Worm (Caenorhabditis elegans) whole organism, early embryonic: ENCODE measurements around the gene fubl-1.

ENCODE experiments used
- B0310.2 ChIP-seq: sonication (generic microtip); optimal IDR thresholded peaks from 2 replicates; lab custom pipeline; 2016; ENCODE audit warnings: mild to moderate bottlenecking, missing genetic modification characterization, missing compliant biosample characterization
- F13C5.2 ChIP-seq: sonication (generic microtip); optimal IDR thresholded peaks from 2 replicates; lab custom pipeline; 2017; ENCODE audit warnings: mild to moderate bottlenecking, missing genetic modification characterization, inconsistent platforms, missing compliant biosample characterization
- ama-1 ChIP-seq: fragments of 150-350 bp; optimal IDR thresholded peaks from 2 replicates; lab custom pipeline; 2014
- ceh-36 ChIP-seq: sonication (generic microtip); optimal IDR thresholded peaks from 2 replicates; lab custom pipeline; 2016; ENCODE audit warnings: missing genetic modification characterization, inconsistent platforms, missing compliant biosample characterization
- ets-7 ChIP-seq: sonication (generic microtip); optimal IDR thresholded peaks from 2 replicates; lab custom pipeline; 2016; ENCODE audit warnings: missing genotype, missing genetic modification characterization, missing compliant biosample characterization
- flt-1 ChIP-seq: fragments of 200-800 bp; sonication (Bioruptor generic); IDR thresholded peaks from 2 replicates; pipeline ENCODE4 v1.3.6; 2022; ENCODE audit warnings: missing genetic modification characterization, missing compliant biosample characterization
- hmg-4 ChIP-seq: fragments of 200-800 bp; sonication (Bioruptor generic); optimal IDR thresholded peaks from 2 replicates; lab custom pipeline; 2018; ENCODE audit warnings: mild to moderate bottlenecking, missing genetic modification characterization, missing compliant biosample characterization
- hnd-1 ChIP-seq: sonication (generic microtip); optimal IDR thresholded peaks from 2 replicates; lab custom pipeline; 2016; ENCODE audit warnings: missing genetic modification characterization, missing compliant biosample characterization
- pes-1 ChIP-seq: fragments of 200-800 bp; sonication (Bioruptor generic); IDR thresholded peaks from 2 replicates; pipeline ENCODE4 v1.3.6; 2022; ENCODE audit warnings: missing genetic modification reagents, missing genetic modification characterization, missing compliant biosample characterization
- scrt-1 ChIP-seq: fragments of 200-800 bp; sonication (Bioruptor generic); IDR thresholded peaks from 2 replicates; pipeline ENCODE4 v1.3.6; 2022; ENCODE audit warnings: missing genetic modification characterization, missing compliant biosample characterization
- tbx-11 ChIP-seq: fragments of 200-800 bp; sonication (Bioruptor generic); IDR thresholded peaks from 2 replicates; pipeline ENCODE4 v1.3.6; 2022; ENCODE audit warnings: missing genetic modification characterization, missing compliant biosample characterization

- no peak for TF ChIP-seq ama-1 (lab: Kevin White, UChicago)
- TF ChIP-seq B0310.2, result no peak
- no peak for TF ChIP-seq hnd-1 (tag; lab: Kevin White, UChicago)
- no peak for TF ChIP-seq F13C5.2
- no peak for TF ChIP-seq scrt-1 (GFP tag; lab: Robert Waterston, UW)
- TF ChIP-seq ceh-36 (tag; lab: Kevin White, UChicago), result no peak
- TF ChIP-seq hmg-4 (GFP tag; lab: Kevin White, UChicago), result no peak
- TF ChIP-seq flt-1, result no peak
- TF ChIP-seq pes-1 (GFP tag; lab: Robert Waterston, UW), result no peak
- TF ChIP-seq tbx-11, result no peak
- TF ChIP-seq ets-7 (tag; lab: Kevin White, UChicago), result no peak
Measured at ce11 chrV:10205483-10205882, 33.2 kb downstream of the fubl-1 start, which contains the start of gene ZK856.16.
